Worm (Caenorhabditis elegans) whole organism, young adult: ENCODE results near the gene Y41D4A.6.

ENCODE experiments used
- B0019.2 ChIP-seq: fragments of 200-800 bp; sonication (Bioruptor generic); conservative IDR thresholded peaks from 2 replicates; pipeline ENCODE4 v1.3.6; 2022; ENCODE audit warnings: missing genetic modification reagents, missing genetic modification characterization, missing compliant biosample characterization
- C17E4.6 ChIP-seq: fragments of 200-800 bp; sonication (Bioruptor generic); IDR thresholded peaks from 2 replicates; pipeline ENCODE4 v1.3.6; 2022; ENCODE audit warnings: missing genetic modification reagents, missing genetic modification characterization, missing compliant biosample characterization
- F22D6.2 ChIP-seq: sonication (generic microtip); optimal IDR thresholded peaks from 2 replicates; lab custom pipeline; 2016; ENCODE audit warnings: mild to moderate bottlenecking, missing genetic modification characterization, missing compliant biosample characterization
- F37B4.10 ChIP-seq: fragments of 200-800 bp; sonication (Bioruptor generic); IDR thresholded peaks from 2 replicates; pipeline ENCODE4 v1.3.6; 2022; ENCODE audit warnings: missing genetic modification characterization, missing compliant biosample characterization
- F39B2.1 ChIP-seq: fragments of 200-800 bp; sonication (Bioruptor generic); IDR thresholded peaks from 2 replicates; pipeline ENCODE4 v1.3.6; 2022; ENCODE audit warnings: missing genetic modification reagents, missing genetic modification characterization, missing compliant biosample characterization
- F57A8.1 ChIP-seq: fragments of 200-800 bp; sonication (Bioruptor generic); optimal IDR thresholded peaks from 2 replicates; lab custom pipeline; 2018; ENCODE audit warnings: mild to moderate bottlenecking, missing genetic modification characterization, moderate library complexity, missing compliant biosample characterization
- Y56A3A.18 ChIP-seq: fragments of 200-800 bp; sonication (Bioruptor generic); IDR thresholded peaks from 2 replicates; pipeline ENCODE4 v1.3.6; 2022; ENCODE audit warnings: missing genetic modification reagents, missing genetic modification characterization, missing compliant biosample characterization
- Y95B8A.8 ChIP-seq: fragments of 200-800 bp; sonication (Bioruptor generic); IDR thresholded peaks from 2 replicates; pipeline ENCODE4 v1.3.6; 2022; ENCODE audit warnings: missing genetic modification reagents, missing genetic modification characterization, missing compliant biosample characterization
- ZK185.1 ChIP-seq: sonication (generic microtip); optimal IDR thresholded peaks from 2 replicates; lab custom pipeline; 2016; ENCODE audit warnings: mild to moderate bottlenecking, missing genetic modification characterization, missing compliant biosample characterization; ENCODE audit not compliant: poor library complexity, severe bottlenecking
- aptf-2 ChIP-seq: fragments of 200-800 bp; sonication (Bioruptor generic); conservative IDR thresholded peaks from 2 replicates; pipeline ENCODE4 v1.3.6; 2022; ENCODE audit warnings: missing genetic modification reagents, missing genetic modification characterization, missing compliant biosample characterization
- aptf-3 ChIP-seq: fragments of 200-800 bp; sonication (Bioruptor generic); IDR thresholded peaks from 2 replicates; pipeline ENCODE4 v1.3.6; 2022; ENCODE audit warnings: missing genetic modification characterization, missing compliant biosample characterization
- atf-7 ChIP-seq: sonication (generic microtip); optimal IDR thresholded peaks from 2 replicates; lab custom pipeline; 2017; ENCODE audit warnings: mild to moderate bottlenecking, missing genetic modification characterization, missing compliant biosample characterization
- attf-6 ChIP-seq: fragments of 200-800 bp; sonication (Bioruptor generic); IDR thresholded peaks from 2 replicates; pipeline ENCODE4 v1.3.6; 2022; ENCODE audit warnings: missing genetic modification reagents, missing genetic modification characterization, missing compliant biosample characterization
- bed-2 ChIP-seq: fragments of 200-800 bp; sonication (Bioruptor generic); IDR thresholded peaks from 2 replicates; pipeline ENCODE4 v1.3.6; 2022; ENCODE audit warnings: missing genetic modification reagents, missing genetic modification characterization, missing compliant biosample characterization
- ccch-3 ChIP-seq: fragments of 200-800 bp; sonication (Bioruptor generic); optimal IDR thresholded peaks from 2 replicates; lab custom pipeline; 2018; ENCODE audit warnings: mild to moderate bottlenecking, missing genetic modification characterization, missing compliant biosample characterization
- cebp-1 ChIP-seq, 2 experiments: fragments of 200-800 bp in 1 of 2; sonication (Bioruptor generic) in 1 of 2; sonication (generic microtip) in 1 of 2; IDR thresholded peaks in 1 of 2; optimal IDR thresholded peaks in 1 of 2; 2 replicates each; pipeline versions ENCODE4 v1.3.6 to Lab custom; 2017 to 2022; ENCODE audit warnings: missing compliant biosample characterization in 2 of 2, missing genetic modification characterization in 2 of 2, mild to moderate bottlenecking in 1 of 2, missing genetic modification reagents in 1 of 2, moderate library complexity in 1 of 2
- cebp-2 ChIP-seq: fragments of 200-800 bp; sonication (Bioruptor generic); IDR thresholded peaks from 2 replicates; pipeline ENCODE4 v1.3.6; 2022; ENCODE audit warnings: missing genetic modification characterization, missing compliant biosample characterization
- ceh-40 ChIP-seq: fragments of 200-800 bp; sonication (Bioruptor generic); IDR thresholded peaks from 2 replicates; pipeline ENCODE4 v1.3.6; 2022; ENCODE audit warnings: missing genetic modification characterization, missing compliant biosample characterization
- dox-1 ChIP-seq: fragments of 200-800 bp; sonication (Bioruptor generic); IDR thresholded peaks from 2 replicates; pipeline ENCODE4 v1.3.6; 2022; ENCODE audit warnings: missing genetic modification reagents, missing genetic modification characterization, missing compliant biosample characterization
- dpff-1 ChIP-seq: sonication (generic microtip); optimal IDR thresholded peaks from 2 replicates; lab custom pipeline; 2017; ENCODE audit warnings: mild to moderate bottlenecking, missing genetic modification characterization, missing compliant biosample characterization
- dpl-1 ChIP-seq: fragments of 150-350 bp; optimal IDR thresholded peaks from 2 replicates; lab custom pipeline; 2014; ENCODE audit warnings: missing biosample characterization, missing genetic modification reagents, missing genetic modification characterization
- egrh-3 ChIP-seq: fragments of 200-800 bp; sonication (Bioruptor generic); IDR thresholded peaks from 2 replicates; pipeline ENCODE4 v1.3.6; 2022; ENCODE audit warnings: missing genetic modification reagents, missing genetic modification characterization, missing compliant biosample characterization
- hsf-1 ChIP-seq: fragments of 200-800 bp; sonication (Bioruptor generic); IDR thresholded peaks from 2 replicates; pipeline ENCODE4 v1.3.6; 2022; ENCODE audit warnings: missing genetic modification reagents, missing genetic modification characterization, missing compliant biosample characterization
- let-526 ChIP-seq: fragments of 200-800 bp; sonication (Bioruptor generic); IDR thresholded peaks from 2 replicates; pipeline ENCODE4 v1.3.6; 2022; ENCODE audit warnings: missing genetic modification reagents, missing genetic modification characterization, missing compliant biosample characterization
- lin-35 ChIP-seq, 3 experiments: fragments of 150-350 bp in 2 of 3; sonication (generic microtip) in 1 of 3; optimal IDR thresholded peaks; 2 replicates each; lab custom pipeline; 2014 to 2018; ENCODE audit warnings: missing biosample characterization in 3 of 3, missing genetic modification characterization in 3 of 3, missing genetic modification reagents in 3 of 3
- lir-1 ChIP-seq: fragments of 200-800 bp; sonication (Bioruptor generic); conservative IDR thresholded peaks from 2 replicates; pipeline ENCODE4 v1.3.6; 2022; ENCODE audit warnings: missing genetic modification reagents, missing genetic modification characterization, missing compliant biosample characterization
- madf-6 ChIP-seq: fragments of 200-800 bp; sonication (Bioruptor generic); IDR thresholded peaks from 2 replicates; pipeline ENCODE4 v1.3.6; 2022; ENCODE audit warnings: missing genetic modification reagents, missing genetic modification characterization, missing compliant biosample characterization
- nfya-2 ChIP-seq: fragments of 200-800 bp; sonication (Bioruptor generic); IDR thresholded peaks from 2 replicates; pipeline ENCODE4 v1.3.6; 2022; ENCODE audit warnings: missing genetic modification reagents, missing genetic modification characterization, missing compliant biosample characterization
- rcor-1 ChIP-seq: fragments of 200-800 bp; sonication (Bioruptor generic); IDR thresholded peaks from 2 replicates; pipeline ENCODE4 v1.3.6; 2022; ENCODE audit warnings: missing genetic modification reagents, missing genetic modification characterization, missing compliant biosample characterization
- snpc-1.1 ChIP-seq: sonication (generic microtip); optimal IDR thresholded peaks from 2 replicates; lab custom pipeline; 2017; ENCODE audit warnings: missing genetic modification characterization, mild to moderate bottlenecking, missing compliant biosample characterization, antibody characterized with exemption, moderate library complexity, missing genotype, missing genetic modification reagents; ENCODE audit not compliant: insufficient read depth
- somi-1 ChIP-seq: fragments of 200-800 bp; sonication (Bioruptor generic); optimal IDR thresholded peaks from 2 replicates; lab custom pipeline; 2018; ENCODE audit warnings: mild to moderate bottlenecking, missing genetic modification characterization, missing compliant biosample characterization
- tbx-9 ChIP-seq: sonication (generic microtip); optimal IDR thresholded peaks from 2 replicates; lab custom pipeline; 2016; ENCODE audit warnings: borderline replicate concordance, missing genetic modification characterization, inconsistent platforms, missing compliant biosample characterization
- unc-130 ChIP-seq: sonication (generic microtip); optimal IDR thresholded peaks from 2 replicates; lab custom pipeline; 2016; ENCODE audit warnings: missing genetic modification reagents, missing genetic modification characterization, missing compliant biosample characterization
- xnd-1 ChIP-seq: sonication (generic microtip); optimal IDR thresholded peaks from 2 replicates; lab custom pipeline; 2016; ENCODE audit warnings: missing genotype, missing genetic modification reagents, missing genetic modification characterization, missing compliant biosample characterization
- zim-3 ChIP-seq: sonication (generic microtip); optimal IDR thresholded peaks from 2 replicates; lab custom pipeline; 2017; ENCODE audit warnings: mild to moderate bottlenecking, missing genetic modification characterization, moderate library complexity, missing compliant biosample characterization
- ztf-28 ChIP-seq: fragments of 200-800 bp; sonication (Bioruptor generic); IDR thresholded peaks from 2 replicates; pipeline ENCODE4 v1.3.6; 2022; ENCODE audit warnings: missing genetic modification reagents, missing genetic modification characterization, missing compliant biosample characterization
- ztf-6 ChIP-seq: fragments of 200-800 bp; sonication (Bioruptor generic); IDR thresholded peaks from 2 replicates; pipeline ENCODE4 v1.3.6; 2022; ENCODE audit warnings: missing genetic modification reagents, missing genetic modification characterization, missing compliant biosample characterization

Gene Y41D4A.6

ce11 chrIV:1745453-1746051 is at the start of gene Y41D4A.6, which contains the start of gene Y41D4A.4 (continued):
- TF ChIP-seq dox-1 (GFP tag; lab: Robert Waterston, UW), result peak; percentile 94
- TF ChIP-seq somi-1, result peak; percentile 31
- TF ChIP-seq cebp-1 (GFP tag; IDR thresholded peaks at IDR 0.05; lab: Robert Waterston, UW), result peak; percentile 33; the same call in 1 of the 2 replicates
- TF ChIP-seq cebp-1 (tag; optimal IDR thresholded peaks at IDR 0.05; lab: Kevin White, UChicago), result peak; percentile 63
- peak; percentile 76 for TF ChIP-seq aptf-2 (GFP tag; lab: Robert Waterston, UW)
- TF ChIP-seq let-526 (GFP tag; lab: Robert Waterston, UW), result peak; percentile 82
- TF ChIP-seq unc-130, result peak; percentile 94
- no peak for TF ChIP-seq tbx-9 (tag; lab: Kevin White, UChicago)
- TF ChIP-seq Y56A3A.18 (GFP tag; lab: Robert Waterston, UW), result no peak
- peak; percentile 53 for TF ChIP-seq madf-6 (GFP tag; lab: Robert Waterston, UW)
- TF ChIP-seq ztf-28, result peak; percentile 91
- TF ChIP-seq rcor-1 (GFP tag; lab: Robert Waterston, UW), result peak; percentile 76
- no peak for TF ChIP-seq aptf-3
- peak; percentile 32 for TF ChIP-seq zim-3
- no peak for TF ChIP-seq snpc-1.1 (tag; lab: Kevin White, UChicago)
- peak; percentile 56; the same call in 1 of the 2 replicates for TF ChIP-seq lir-1 (GFP tag; lab: Robert Waterston, UW)
- peak; percentile 76 for TF ChIP-seq egrh-3
- no peak for TF ChIP-seq nfya-2
- TF ChIP-seq lin-35 (GFP tag; optimal IDR thresholded peaks at IDR 0.05; lab: Kevin White, UChicago), result peak in 1 of 3 experiments; percentile 15
- no peak for TF ChIP-seq dpff-1 (tag; lab: Kevin White, UChicago)
- TF ChIP-seq ccch-3, result peak; percentile 67
- peak; percentile 43; the same call in 1 of the 2 replicates for TF ChIP-seq bed-2 (GFP tag; lab: Robert Waterston, UW)
- 0 out of 2 replicates have a peak, but pooled peaks have one; percentile 61 for TF ChIP-seq Y95B8A.8 (GFP tag; lab: Robert Waterston, UW)
- peak; percentile 56 for TF ChIP-seq ZK185.1 (tag; lab: Kevin White, UChicago)
- TF ChIP-seq ztf-6 (GFP tag; lab: Robert Waterston, UW), result peak; percentile 64; the same call in 1 of the 2 replicates
- TF ChIP-seq dpl-1 (GFP tag; lab: Kevin White, UChicago), result no peak
- TF ChIP-seq C17E4.6 (GFP tag; lab: Robert Waterston, UW), result 0 out of 2 replicates have a peak, but pooled peaks have one; percentile 52
- TF ChIP-seq F22D6.2 (tag; lab: Kevin White, UChicago), result no peak
- TF ChIP-seq F39B2.1, result no peak
- TF ChIP-seq cebp-2 (GFP tag; lab: Robert Waterston, UW), result no peak
- peak; percentile 52; the same call in 1 of the 2 replicates for TF ChIP-seq hsf-1
- TF ChIP-seq B0019.2 (GFP tag; lab: Robert Waterston, UW), result peak; percentile 77

- no peak for TF ChIP-seq ceh-40
- TF ChIP-seq aptf-3, result no peak
- no peak for TF ChIP-seq attf-6 (GFP tag; lab: Robert Waterston, UW)
- no peak for TF ChIP-seq madf-6 (GFP tag; lab: Robert Waterston, UW)
- TF ChIP-seq atf-7 (tag; lab: Kevin White, UChicago), result no peak
- no peak for TF ChIP-seq F57A8.1 (GFP tag; lab: Kevin White, UChicago)
- TF ChIP-seq xnd-1 (tag; lab: Kevin White, UChicago), result no peak
- no peak for TF ChIP-seq F37B4.10
- TF ChIP-seq Y95B8A.8 (GFP tag; lab: Robert Waterston, UW), result no peak
- TF ChIP-seq nfya-2, result no peak
These were observed 46.5 kb upstream of the Y41D4A.6 start for ce11 chrIV:1791775-1792174.
